ENCODE assay signal across 1 worm cellular context in genomic region chrV:13556746-13557145, ce11.
TF ChIP-seq lines count a peak whose summit lies in the region.

Gene cav-2, plus strand, starts transcription at chrV:13557104.

TF ChIP-seq in whole organism, L1 larva, 84 proteins besides CTCF, POLR2A, EP300 and RAD21 (continued from another document):
- TF ChIP-seq ets-5 (GFP tag; IDR thresholded peaks at IDR 0.05; lab: Robert Waterston, UW) (no peak), pqm-1 (tag; optimal IDR thresholded peaks at IDR 0.05; lab: Kevin White, UChicago) (peak; percentile 86), lin-13 (GFP tag; optimal IDR thresholded peaks at IDR 0.05; lab: Kevin White, UChicago) (peak; percentile 65), mab-9 (GFP tag; IDR thresholded peaks at IDR 0.05; lab: Robert Waterston, UW) (peak; percentile 86), elt-3 (tag; optimal IDR thresholded peaks at IDR 0.05; lab: Kevin White, UChicago) (peak in 2 of 6 experiments; percentile 38 to 78), efl-1 (optimal IDR thresholded peaks at IDR 0.05; lab: Kevin White, UChicago) (peak; percentile 89 to 97), efl-1 (GFP tag; optimal IDR thresholded peaks at IDR 0.05 in 1 of 2; lab: Kevin White, UChicago) (peak; percentile 97 to 99), sptf-1 (tag; optimal IDR thresholded peaks at IDR 0.05; lab: Kevin White, UChicago) (no peak), nhr-28 (tag; optimal IDR thresholded peaks at IDR 0.05; lab: Kevin White, UChicago) (no peak), unc-86 (tag; optimal IDR thresholded peaks at IDR 0.05; lab: Kevin White, UChicago) (peak; percentile 75), rnt-1 (tag; optimal IDR thresholded peaks at IDR 0.05; lab: Kevin White, UChicago) (peak; percentile 99), elt-2 (tag; optimal IDR thresholded peaks at IDR 0.05; lab: Kevin White, UChicago) (peak; percentile 80), vab-15 (tag; optimal IDR thresholded peaks at IDR 0.05; lab: Kevin White, UChicago) (peak; percentile 70), lin-14 (GFP tag; optimal IDR thresholded peaks at IDR 0.05; lab: Kevin White, UChicago) (peak; percentile 82), nhr-84 (tag; optimal IDR thresholded peaks at IDR 0.05; lab: Kevin White, UChicago) (no peak), pax-3 (tag; optimal IDR thresholded peaks at IDR 0.05; lab: Kevin White, UChicago) (peak; percentile 99), xbp-1 (tag; optimal IDR thresholded peaks at IDR 0.05; lab: Kevin White, UChicago) (peak; percentile 88), swsn-7 (tag; optimal IDR thresholded peaks at IDR 0.05; lab: Kevin White, UChicago) (peak; percentile 86), grh-1 (GFP tag; IDR thresholded peaks at IDR 0.05; lab: Robert Waterston, UW) (peak; percentile 88), dsc-1 (tag; optimal IDR thresholded peaks at IDR 0.05; lab: Kevin White, UChicago) (peak; percentile 96), unc-130 (tag; optimal IDR thresholded peaks at IDR 0.05; lab: Kevin White, UChicago) (peak; percentile 60), mef-2 (tag; optimal IDR thresholded peaks at IDR 0.05; lab: Kevin White, UChicago) (no peak), zip-4 (GFP tag; optimal IDR thresholded peaks at IDR 0.05; lab: Kevin White, UChicago) (peak; percentile 74), isw-1 (GFP tag; IDR thresholded peaks at IDR 0.05; lab: Robert Waterston, UW) (peak; percentile 79)
